Worm (Caenorhabditis elegans) whole organism, L4/young adult: ENCODE measurements around the gene Y67H2A.7.
A peak's percentile ranks its signal among the peaks of the same experiment; 100 is the strongest.

Experiments
- W03F9.2 ChIP-seq: fragments of 150-350 bp; optimal IDR thresholded peaks from 2 replicates; lab custom pipeline; 2014; ENCODE audit warnings: missing biosample characterization, missing genetic modification characterization
- dao-5 ChIP-seq: sonication (generic microtip); optimal IDR thresholded peaks from 2 replicates; lab custom pipeline; 2016; ENCODE audit warnings: missing genotype, missing genetic modification characterization, moderate library complexity, missing compliant biosample characterization
- him-1 ChIP-seq: sonication (generic microtip); optimal IDR thresholded peaks from 2 replicates; lab custom pipeline; 2016; ENCODE audit warnings: missing genotype, missing genetic modification reagents, missing genetic modification characterization, missing compliant biosample characterization

Y67H2A.7 gene

DNA sequence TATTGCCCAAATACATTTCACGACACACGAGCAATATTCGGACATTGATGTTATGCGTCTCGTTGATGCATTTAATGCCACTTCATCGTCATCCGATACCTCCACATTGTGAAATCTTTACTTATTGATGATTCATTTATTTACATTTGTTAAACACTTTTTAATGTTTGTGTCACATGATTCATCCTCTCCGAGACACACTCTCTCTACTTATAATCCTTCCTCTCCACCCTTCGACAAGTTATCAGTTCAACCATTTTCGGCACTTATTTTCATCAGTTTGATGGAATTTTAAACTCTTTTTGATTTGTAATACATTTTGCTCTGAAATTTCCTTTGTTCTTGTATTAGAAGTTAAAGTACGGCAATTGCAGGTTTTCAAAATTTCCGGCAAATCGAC is 42.5 kb downstream of the Y67H2A.7 start:
- TF ChIP-seq him-1 (tag; lab: Kevin White, UChicago) (no peak), W03F9.2 (no peak)

DNA sequence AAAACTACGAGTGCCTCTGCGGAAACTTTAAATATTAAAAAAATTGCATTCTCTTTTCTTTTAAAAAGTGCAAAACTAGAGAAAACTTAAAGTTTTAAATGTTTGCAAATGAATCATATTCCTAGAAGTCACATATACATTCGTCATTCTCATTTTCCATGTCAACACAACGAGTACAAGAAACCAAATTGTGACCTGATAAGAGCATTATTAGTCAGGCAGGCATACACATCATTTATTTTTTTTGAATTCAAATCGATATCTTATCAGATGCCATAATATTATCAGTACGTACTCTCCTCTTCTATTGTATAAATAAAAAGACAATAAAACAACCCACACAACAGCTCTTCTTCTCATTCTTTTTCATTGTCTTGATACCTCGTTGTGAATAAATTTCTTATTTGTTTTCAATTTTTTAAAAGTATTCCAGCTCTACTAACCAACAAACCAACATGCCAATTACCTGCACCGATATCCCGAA is 43.7 kb downstream of the Y67H2A.7 start, which contains the start of gene W02A2.9:
Gene W02A2.9 (plus strand): TSS at position 434 of the 484 bp plus-strand sequence.
- TF ChIP-seq dao-5 (tag; lab: Kevin White, UChicago), result no peak
- no peak for TF ChIP-seq him-1 (tag; lab: Kevin White, UChicago)
- no peak for TF ChIP-seq W03F9.2

DNA sequence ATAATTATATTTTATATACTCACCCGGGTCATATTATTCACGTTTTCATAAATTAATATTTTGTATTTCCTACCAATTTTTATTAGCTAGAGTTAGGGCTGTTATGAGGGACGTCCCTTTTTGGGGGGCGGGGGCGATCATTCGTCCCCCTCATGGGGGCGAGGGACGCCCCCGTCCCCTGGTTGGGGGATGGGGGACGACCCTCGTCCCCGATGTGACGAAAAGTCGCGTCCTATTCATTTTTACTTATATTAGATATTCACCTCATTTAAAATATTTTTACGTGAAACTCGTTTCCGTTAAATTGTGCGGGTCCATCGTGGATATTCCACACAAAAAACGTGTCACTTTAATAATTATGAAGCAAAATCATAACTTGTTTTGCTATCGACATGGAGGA is 45.0 kb downstream of the Y67H2A.7 start, which contains the start of gene W02A2.12:
Gene W02A2.12 (minus strand): TSS at position 240 of the 400 bp plus-strand sequence.
- TF ChIP-seq dao-5 (tag; lab: Kevin White, UChicago), result no peak
- TF ChIP-seq him-1 (tag; lab: Kevin White, UChicago), result no peak
- TF ChIP-seq W03F9.2, result no peak

DNA sequence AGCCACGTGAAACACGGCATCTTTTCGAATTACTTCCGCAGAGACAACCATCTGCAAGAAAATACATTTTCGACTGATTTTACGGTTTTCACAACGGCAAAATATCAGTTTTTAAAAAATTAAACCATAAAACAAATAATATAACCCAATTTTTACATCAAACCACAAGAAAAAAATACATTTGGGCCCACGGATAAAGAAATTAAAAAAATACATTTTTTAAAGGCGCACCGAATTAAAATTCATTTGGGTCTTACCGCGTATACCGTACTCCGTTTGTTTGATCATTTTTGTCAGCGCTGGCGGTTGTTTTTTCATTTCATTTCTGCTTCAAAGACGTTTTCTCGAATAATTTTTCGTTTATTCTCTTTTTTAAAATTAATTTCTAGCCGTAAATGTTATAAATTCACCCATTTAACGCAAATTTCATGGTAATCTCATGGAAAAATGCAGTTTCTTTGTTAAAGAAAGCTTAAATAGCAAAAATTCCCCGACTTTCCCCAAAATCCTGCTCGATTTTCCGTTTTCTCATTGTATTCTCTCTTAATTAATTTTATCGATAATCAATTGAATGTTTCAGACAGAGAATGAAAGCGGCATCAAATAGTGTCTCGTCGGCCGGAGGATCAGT is 49.7 kb downstream of the Y67H2A.7 start, which contains the start of the genes rec-8 and mex-5:
Gene rec-8 (minus strand): TSS at position 51 of the 631 bp plus-strand sequence.
Gene mex-5 (plus strand): TSS at position 581 of the 631 bp plus-strand sequence.
- TF ChIP-seq W03F9.2 (peak; percentile 27), him-1 (tag; lab: Kevin White, UChicago) (no peak)

DNA sequence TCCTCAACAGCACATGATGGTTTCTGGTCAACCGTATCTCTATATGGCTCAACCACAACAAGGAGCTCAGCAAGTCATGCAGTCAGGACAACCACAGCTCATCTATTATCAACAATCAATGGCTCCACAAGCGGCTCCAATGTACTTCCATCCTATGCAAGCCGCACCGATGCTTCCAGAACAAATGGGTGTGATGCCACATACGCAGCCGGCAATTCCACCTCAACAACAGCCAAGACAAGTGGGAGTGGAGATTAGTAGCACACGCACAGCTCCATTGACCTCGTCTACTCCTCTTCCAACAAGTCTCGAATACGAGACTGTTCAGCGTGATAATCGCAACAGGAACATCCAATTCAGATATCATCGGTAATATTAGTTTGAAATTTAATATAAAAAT is 50.5 kb downstream of the Y67H2A.7 start:
- TF ChIP-seq him-1 (tag; lab: Kevin White, UChicago) (no peak), W03F9.2 (no peak), dao-5 (tag; lab: Kevin White, UChicago) (no peak)

DNA sequence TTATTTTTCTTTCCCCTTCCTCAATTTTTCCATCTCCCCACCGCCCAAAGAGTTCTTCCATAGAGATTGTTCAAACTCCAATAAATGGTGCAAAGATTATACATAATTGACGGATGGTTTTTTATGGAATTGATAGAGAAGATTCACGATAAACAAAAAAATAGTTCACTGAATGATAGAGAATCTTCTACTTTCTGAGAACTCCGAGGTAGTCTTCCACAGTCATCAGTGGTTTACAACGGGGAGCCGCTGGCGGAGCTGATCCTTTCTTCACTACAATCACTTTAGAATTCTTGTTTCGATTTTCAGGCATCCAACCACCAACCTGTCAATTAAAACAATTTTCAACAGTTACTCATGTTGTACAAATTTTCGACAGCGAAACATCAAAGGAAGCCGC is 52.5 kb downstream of the Y67H2A.7 start:
- no peak for TF ChIP-seq him-1 (tag; lab: Kevin White, UChicago)
- TF ChIP-seq dao-5 (tag; lab: Kevin White, UChicago), result no peak
- TF ChIP-seq W03F9.2, result no peak

DNA sequence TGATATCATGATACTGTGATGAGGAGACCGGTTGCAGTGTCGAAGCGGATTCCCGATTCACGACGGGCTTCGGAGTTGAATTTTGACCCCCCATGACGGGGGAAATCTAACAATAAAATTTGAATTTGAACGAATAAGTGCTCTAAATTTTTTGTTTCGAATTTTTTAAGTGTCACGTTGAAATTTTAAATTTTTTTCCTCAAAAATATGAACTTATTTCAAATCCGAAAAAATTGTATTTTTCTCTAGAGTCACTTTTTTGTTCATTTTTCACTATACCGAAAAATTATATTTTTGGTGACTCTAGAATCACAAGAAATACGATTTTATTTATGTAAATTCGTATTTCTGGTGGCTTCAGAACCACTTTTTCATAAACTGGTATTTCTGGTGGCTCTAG is 54.9 kb downstream of the Y67H2A.7 start, which contains the start of gene W02A2.8:
Gene W02A2.8 (minus strand): TSS at position 101 of the 400 bp plus-strand sequence.
- TF ChIP-seq dao-5 (tag; lab: Kevin White, UChicago), result no peak
- TF ChIP-seq W03F9.2, result no peak
- TF ChIP-seq him-1 (tag; lab: Kevin White, UChicago), result no peak

DNA sequence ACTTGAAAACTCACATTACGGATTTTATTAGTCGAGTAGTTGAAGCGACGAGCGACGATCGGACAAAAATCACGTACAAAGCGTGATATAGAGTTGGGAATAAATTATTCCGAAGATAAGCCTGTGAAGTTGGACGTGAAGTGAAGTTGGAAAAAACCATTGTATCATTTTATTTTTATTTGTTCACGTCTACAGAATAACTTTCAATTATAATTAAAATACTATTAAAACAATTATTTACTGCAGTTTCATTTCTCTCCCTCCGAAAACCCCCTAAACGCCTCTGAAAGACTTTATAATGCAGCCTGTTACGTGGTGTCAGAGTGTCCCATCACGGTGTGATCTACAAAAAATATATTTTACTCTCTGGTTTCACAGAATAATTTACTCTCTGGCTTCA is 56.6 kb downstream of the Y67H2A.7 start, which contains the start of gene Y62E10A.3:
Gene Y62E10A.3 (minus strand): TSS at position 101 of the 400 bp plus-strand sequence.
- TF ChIP-seq him-1 (tag; lab: Kevin White, UChicago) (no peak), dao-5 (tag; lab: Kevin White, UChicago) (no peak), W03F9.2 (no peak)
